Worm (Caenorhabditis elegans) whole organism, L4/young adult: ENCODE measurements around the gene pals-17.
"Not testable (repeated sequence)": the region's sequence is repeated elsewhere in the genome, so short reads cannot be mapped to it uniquely, and the experiment has no call there.

Experiments used
- W03F9.2 ChIP-seq: fragments of 150-350 bp; optimal IDR thresholded peaks from 2 replicates; lab custom pipeline; 2014; ENCODE audit warnings: missing biosample characterization, missing genetic modification characterization
- dao-5 ChIP-seq: sonication (generic microtip); optimal IDR thresholded peaks from 2 replicates; lab custom pipeline; 2016; ENCODE audit warnings: missing genotype, missing genetic modification characterization, moderate library complexity, missing compliant biosample characterization
- him-1 ChIP-seq: sonication (generic microtip); optimal IDR thresholded peaks from 2 replicates; lab custom pipeline; 2016; ENCODE audit warnings: missing genotype, missing genetic modification reagents, missing genetic modification characterization, missing compliant biosample characterization

The pals-17 gene

ce11 chrIII:1380535-1381274 lies 10.9 kb downstream of the pals-17 start, which contains the start of the genes pals-21 and Y82E9BR.6:
Gene pals-21, minus strand, starts transcription at chrIII:1380635.
Gene Y82E9BR.6, plus strand, starts transcription at chrIII:1381224.
- no peak for TF ChIP-seq W03F9.2 (tag; lab: Kevin White, UChicago)
- TF ChIP-seq him-1: no peak
- no peak for TF ChIP-seq dao-5

ce11 chrIII:1377903-1378302 lies 13.7 kb downstream of the pals-17 start, which contains the start of gene pals-40:
Gene pals-40, minus strand, starts transcription at chrIII:1378003.
- TF ChIP-seq dao-5; him-1; W03F9.2 (tag; lab: Kevin White, UChicago): not testable (repeated sequence)

ce11 chrIII:1375491-1375890 lies 16.2 kb downstream of the pals-17 start, which contains the start of gene Y82E9BR.10:
Gene Y82E9BR.10, minus strand, starts transcription at chrIII:1375591.
- not testable (repeated sequence) for TF ChIP-seq dao-5; W03F9.2 (tag; lab: Kevin White, UChicago); him-1

- TF ChIP-seq dao-5 (no peak), W03F9.2 (tag; lab: Kevin White, UChicago) (no peak), him-1 (no peak)
Measured at ce11 chrIII:1374355-1374807, 17.3 kb downstream of the pals-17 start, which contains the start of gene Y82E9BR.20. Gene Y82E9BR.20, plus strand, starts transcription at chrIII:1374405.

- TF ChIP-seq dao-5 (no peak), him-1 (no peak), W03F9.2 (tag; lab: Kevin White, UChicago) (no peak)
Measured at ce11 chrIII:1372563-1372962, 19.1 kb downstream of the pals-17 start.

ce11 chrIII:1359669-1360068 lies 32.0 kb downstream of the pals-17 start, which contains the start of gene Y82E9BR.9:
Gene Y82E9BR.9, minus strand, starts transcription at chrIII:1359769.
- TF ChIP-seq him-1 (no peak), dao-5 (no peak), W03F9.2 (tag; lab: Kevin White, UChicago) (no peak)

ce11 chrIII:1357973-1358372 lies 33.7 kb downstream of the pals-17 start, which contains the start of gene Y82E9BR.8:
Gene Y82E9BR.8, minus strand, starts transcription at chrIII:1358073.
- TF ChIP-seq W03F9.2 (tag; lab: Kevin White, UChicago); him-1; dao-5: not testable (repeated sequence)

- no peak for TF ChIP-seq W03F9.2 (tag; lab: Kevin White, UChicago)
- no peak for TF ChIP-seq him-1
- TF ChIP-seq dao-5: no peak
Measured at ce11 chrIII:1355320-1355719, 36.3 kb downstream of the pals-17 start, which contains the start of gene Y82E9BL.1. Gene Y82E9BL.1, minus strand, starts transcription at chrIII:1355420.

ce11 chrIII:1354523-1354922 lies 37.1 kb downstream of the pals-17 start:
- TF ChIP-seq dao-5 (no peak), him-1 (no peak), W03F9.2 (tag; lab: Kevin White, UChicago) (no peak)

ce11 chrIII:1350745-1351144 lies 40.9 kb downstream of the pals-17 start, which contains the start of gene Y82E9BL.3:
Gene Y82E9BL.3, minus strand, starts transcription at chrIII:1350845.
- TF ChIP-seq dao-5 (no peak), W03F9.2 (tag; lab: Kevin White, UChicago) (no peak), him-1 (no peak)

- TF ChIP-seq him-1 (no peak), dao-5 (no peak), W03F9.2 (tag; lab: Kevin White, UChicago) (no peak)
Measured at ce11 chrIII:1349313-1349712, 42.3 kb downstream of the pals-17 start, which contains the start of gene fbxa-25. Gene fbxa-25, minus strand, starts transcription at chrIII:1349450.

- TF ChIP-seq W03F9.2 (tag; lab: Kevin White, UChicago) (no peak), him-1 (no peak), dao-5 (no peak)
Measured at ce11 chrIII:1347539-1347938, 44.1 kb downstream of the pals-17 start, which contains the start of gene Y82E9BL.5. Gene Y82E9BL.5, minus strand, starts transcription at chrIII:1347639.

- TF ChIP-seq dao-5 (no peak), W03F9.2 (tag; lab: Kevin White, UChicago) (no peak), him-1 (no peak)
Measured at ce11 chrIII:1347003-1347402, 44.6 kb downstream of the pals-17 start.

- TF ChIP-seq him-1 (no peak), dao-5 (no peak), W03F9.2 (tag; lab: Kevin White, UChicago) (no peak)
Measured at ce11 chrIII:1345694-1346093, 46.0 kb downstream of the pals-17 start, which contains the start of gene Y82E9BL.6. Gene Y82E9BL.6, minus strand, starts transcription at chrIII:1345794.
